Fruit fly (Drosophila melanogaster) whole organism, embryonic: ENCODE results near the gene CG6878.

Experiments
- Antp ChIP-seq: fragments of 200-800 bp; sonication (Bioruptor generic); optimal IDR thresholded peaks from 3 replicates; lab custom pipeline; 2016; ENCODE audit warnings: missing biosample characterization, missing genetic modification characterization
- Atf-2 ChIP-seq: fragments of 200-800 bp; sonication (Bioruptor generic); optimal IDR thresholded peaks from 2 replicates; lab custom pipeline; 2016; ENCODE audit warnings: missing biosample characterization, missing genetic modification characterization
- CG11398 ChIP-seq: fragments of 200-800 bp; sonication (Bioruptor generic); optimal IDR thresholded peaks from 2 replicates; lab custom pipeline; 2016; ENCODE audit warnings: missing biosample characterization, missing genetic modification characterization
- CG11504 ChIP-seq: fragments of 200-800 bp; sonication (Bioruptor generic); optimal IDR thresholded peaks from 3 replicates; lab custom pipeline; 2019; ENCODE audit warnings: missing biosample characterization, mild to moderate bottlenecking, missing genetic modification characterization, moderate library complexity
- CG11560 ChIP-seq: fragments of 200-800 bp; sonication (Bioruptor generic); IDR thresholded peaks from 3 replicates; pipeline ENCODE4 v1.3.6; 2022; ENCODE audit warnings: missing biosample characterization, missing genetic modification characterization
- CG12236 ChIP-seq: fragments of 200-800 bp; sonication (Bioruptor generic); optimal IDR thresholded peaks from 2 replicates; lab custom pipeline; 2016; ENCODE audit warnings: missing biosample characterization, missing genetic modification characterization
- CG13775 ChIP-seq: fragments of 200-800 bp; sonication (Bioruptor generic); optimal IDR thresholded peaks from 3 replicates; lab custom pipeline; 2017; ENCODE audit warnings: missing biosample characterization, mild to moderate bottlenecking, missing genetic modification characterization
- CG17361 ChIP-seq: fragments of 200-800 bp; sonication (Bioruptor generic); IDR thresholded peaks from 3 replicates; pipeline ENCODE4 v1.3.6; 2022; ENCODE audit warnings: missing biosample characterization, missing genetic modification characterization
- CG17568 ChIP-seq: fragments of 200-800 bp; sonication (Bioruptor generic); optimal IDR thresholded peaks from 2 replicates; lab custom pipeline; 2018; ENCODE audit warnings: missing biosample characterization, mild to moderate bottlenecking, missing genetic modification characterization, moderate library complexity
- CG17829 ChIP-seq: fragments of 200-800 bp; optimal IDR thresholded peaks from 2 replicates; lab custom pipeline; 2019; ENCODE audit warnings: missing biosample characterization, mild to moderate bottlenecking, missing genetic modification characterization, moderate library complexity
- CG18476 ChIP-seq: fragments of 200-800 bp; sonication (Bioruptor generic); optimal IDR thresholded peaks from 2 replicates; lab custom pipeline; 2016; ENCODE audit warnings: missing biosample characterization, mild to moderate bottlenecking, missing genetic modification characterization
- CG18619 ChIP-seq: fragments of 200-800 bp; sonication (Bioruptor generic); optimal IDR thresholded peaks from 3 replicates; lab custom pipeline; 2017; ENCODE audit warnings: missing biosample characterization, mild to moderate bottlenecking, missing genetic modification characterization
- CG3065 ChIP-seq: fragments of 200-800 bp; sonication (Bioruptor generic); optimal IDR thresholded peaks from 2 replicates; lab custom pipeline; 2016; ENCODE audit warnings: missing biosample characterization, missing genetic modification characterization
- CG32767 ChIP-seq: fragments of 200-800 bp; sonication (Bioruptor generic); IDR thresholded peaks from 2 replicates; pipeline ENCODE4 v1.3.6; 2022; ENCODE audit warnings: missing biosample characterization, missing genetic modification characterization
- CG34224 ChIP-seq: fragments of 200-800 bp; sonication (Bioruptor generic); IDR thresholded peaks from 3 replicates; pipeline ENCODE4 v1.3.6; 2022; ENCODE audit warnings: missing biosample characterization, missing genetic modification characterization; ENCODE audit not compliant: partially characterized antibody
- CG4730 ChIP-seq: fragments of 200-800 bp; sonication (Bioruptor generic); IDR thresholded peaks from 2 replicates; pipeline ENCODE4 v1.3.6; 2022; ENCODE audit warnings: missing biosample characterization, missing genetic modification characterization
- CG4820 ChIP-seq: fragments of 200-800 bp; sonication (Bioruptor generic); optimal IDR thresholded peaks from 3 replicates; lab custom pipeline; 2016; ENCODE audit warnings: missing biosample characterization, missing genetic modification characterization
- CG6175 ChIP-seq: fragments of 200-800 bp; sonication (Bioruptor generic); IDR thresholded peaks from 3 replicates; pipeline ENCODE4 v1.3.6; 2022; ENCODE audit warnings: missing biosample characterization, missing genetic modification characterization
- CG6813 ChIP-seq: fragments of 200-800 bp; sonication (Bioruptor generic); optimal IDR thresholded peaks from 2 replicates; lab custom pipeline; 2017; ENCODE audit warnings: missing biosample characterization, missing genetic modification characterization, mild to moderate bottlenecking, moderate library complexity, missing genetic modification reagents
- CG7271 ChIP-seq: fragments of 200-800 bp; sonication (Bioruptor generic); optimal IDR thresholded peaks from 2 replicates; lab custom pipeline; 2018; ENCODE audit warnings: missing biosample characterization, mild to moderate bottlenecking, missing genetic modification characterization, moderate library complexity
- Chrac-16 ChIP-seq: fragments of 200-800 bp; sonication (Bioruptor generic); optimal IDR thresholded peaks from 3 replicates; lab custom pipeline; 2016; ENCODE audit warnings: missing biosample characterization, missing genetic modification characterization
- CoRest ChIP-seq: fragments of 200-800 bp; sonication (Bioruptor generic); optimal IDR thresholded peaks from 3 replicates; lab custom pipeline; 2018; ENCODE audit warnings: missing biosample characterization, mild to moderate bottlenecking, missing genetic modification characterization, moderate library complexity
- Dip2 ChIP-seq: fragments of 200-800 bp; sonication (Bioruptor generic); IDR thresholded peaks from 2 replicates; pipeline ENCODE4 v1.3.6; 2022; ENCODE audit warnings: missing biosample characterization, missing genetic modification characterization
- Dp ChIP-seq: fragments of 200-800 bp; sonication (Bioruptor generic); optimal IDR thresholded peaks from 2 replicates; lab custom pipeline; 2018; ENCODE audit warnings: missing biosample characterization, mild to moderate bottlenecking, missing genetic modification characterization, moderate library complexity
- Dref ChIP-seq: fragments of 200-800 bp; sonication (Bioruptor generic); IDR thresholded peaks from 2 replicates; pipeline ENCODE4 v1.3.6; 2022; ENCODE audit warnings: missing biosample characterization, missing genetic modification characterization
- E2f1 ChIP-seq: fragments of 200-800 bp; sonication (Bioruptor generic); IDR thresholded peaks from 2 replicates; pipeline ENCODE4 v1.3.6; 2022; ENCODE audit warnings: missing biosample characterization, missing genetic modification characterization
- Eip74EF ChIP-seq, 2 experiments: fragments of 200-800 bp in 1 of 2; fragments of >200 bp in 1 of 2; sonication (Bioruptor generic) in 1 of 2; optimal IDR thresholded peaks; 2 replicates each; lab custom pipeline; 2017 to 2019; ENCODE audit warnings: missing biosample characterization in 2 of 2, missing genetic modification characterization in 2 of 2, mild to moderate bottlenecking in 1 of 2, moderate library complexity in 1 of 2
- Elba2 ChIP-seq: fragments of 200-800 bp; sonication (Bioruptor generic); optimal IDR thresholded peaks from 3 replicates; lab custom pipeline; 2016; ENCODE audit warnings: missing biosample characterization, missing genetic modification characterization
- Kr ChIP-seq: fragments of 200-800 bp; sonication (Bioruptor generic); optimal IDR thresholded peaks from 2 replicates; lab custom pipeline; 2017; ENCODE audit warnings: missing biosample characterization, mild to moderate bottlenecking, missing genetic modification characterization
- Lim3 ChIP-seq: fragments of 200-800 bp; sonication (Bioruptor generic); IDR thresholded peaks from 2 replicates; pipeline ENCODE4 v1.3.6; 2022; ENCODE audit warnings: missing biosample characterization, missing genetic modification characterization
- Meics ChIP-seq: fragments of 200-800 bp; sonication (Bioruptor generic); optimal IDR thresholded peaks from 2 replicates; lab custom pipeline; 2017; ENCODE audit warnings: missing biosample characterization, mild to moderate bottlenecking, missing genetic modification characterization
- NC2β ChIP-seq: fragments of 200-800 bp; sonication (Bioruptor generic); optimal IDR thresholded peaks from 2 replicates; lab custom pipeline; 2016; ENCODE audit warnings: missing biosample characterization, missing genetic modification characterization
- NK7.1 ChIP-seq: fragments of 200-800 bp; sonication (Bioruptor generic); optimal IDR thresholded peaks from 3 replicates; lab custom pipeline; 2016; ENCODE audit warnings: missing biosample characterization, missing genetic modification characterization
- Oli ChIP-seq: fragments of 200-800 bp; sonication (Bioruptor generic); optimal IDR thresholded peaks from 2 replicates; lab custom pipeline; 2018; ENCODE audit warnings: missing biosample characterization, mild to moderate bottlenecking, missing genetic modification characterization, moderate library complexity
- Xbp1 ChIP-seq: fragments of 200-800 bp; sonication (Bioruptor generic); optimal IDR thresholded peaks from 3 replicates; lab custom pipeline; 2016; ENCODE audit warnings: missing biosample characterization, mild to moderate bottlenecking, missing genetic modification characterization
- ac ChIP-seq: fragments of 200-800 bp; sonication (Bioruptor generic); optimal IDR thresholded peaks from 3 replicates; lab custom pipeline; 2017; ENCODE audit warnings: missing biosample characterization, mild to moderate bottlenecking, missing genetic modification characterization
- chinmo ChIP-seq: fragments of 200-800 bp; sonication (Bioruptor generic); IDR thresholded peaks from 4 replicates; pipeline ENCODE4 v1.3.6; 2022; ENCODE audit warnings: missing biosample characterization, missing genetic modification characterization; ENCODE audit not compliant: partially characterized antibody
- corto ChIP-seq: fragments of 200-800 bp; sonication (Bioruptor generic); optimal IDR thresholded peaks from 2 replicates; lab custom pipeline; 2016; ENCODE audit warnings: missing biosample characterization, mild to moderate bottlenecking, missing genetic modification characterization, moderate library complexity
- croc ChIP-seq: fragments of 200-800 bp; sonication (Bioruptor generic); conservative IDR thresholded peaks from 3 replicates; pipeline ENCODE4 v1.3.6; 2022; ENCODE audit warnings: missing biosample characterization, missing genetic modification characterization
- crp ChIP-seq, 2 experiments: fragments of 200-800 bp; sonication (Bioruptor generic); optimal IDR thresholded peaks; 2 replicates in 1 of 2; 3 replicates in 1 of 2; lab custom pipeline; 2017; ENCODE audit warnings: missing biosample characterization in 2 of 2, missing genetic modification characterization in 2 of 2, mild to moderate bottlenecking in 1 of 2, moderate library complexity in 1 of 2
- fd64A ChIP-seq: fragments of 200-800 bp; sonication (Bioruptor generic); optimal IDR thresholded peaks from 3 replicates; lab custom pipeline; 2018; ENCODE audit warnings: missing biosample characterization, mild to moderate bottlenecking, missing genetic modification characterization
- gt ChIP-seq: fragments of 200-800 bp; sonication (Bioruptor generic); IDR thresholded peaks from 2 replicates; pipeline ENCODE4 v1.3.6; 2022; ENCODE audit warnings: missing biosample characterization, missing genetic modification characterization
- hkb ChIP-seq, 2 experiments: fragments of 200-800 bp in 1 of 2; fragments of >200 bp in 1 of 2; sonication (Bioruptor generic) in 1 of 2; IDR thresholded peaks in 1 of 2; optimal IDR thresholded peaks in 1 of 2; 2 replicates each; pipeline versions ENCODE4 v1.3.6 to Lab custom; 2017 to 2022; ENCODE audit warnings: missing biosample characterization in 1 of 2, missing genetic modification characterization in 1 of 2
- inv ChIP-seq: fragments of 200-800 bp; sonication (Bioruptor generic); IDR thresholded peaks from 2 replicates; pipeline ENCODE4 v1.3.6; 2022; ENCODE audit warnings: missing biosample characterization, missing genetic modification characterization; ENCODE audit not compliant: partially characterized antibody
- jigr1 ChIP-seq: fragments of 200-800 bp; sonication (Bioruptor generic); IDR thresholded peaks from 3 replicates; pipeline ENCODE4 v1.3.6; 2022; ENCODE audit warnings: missing biosample characterization, missing genetic modification characterization
- oc ChIP-seq: fragments of 200-800 bp; sonication (Bioruptor generic); optimal IDR thresholded peaks from 2 replicates; lab custom pipeline; 2018; ENCODE audit warnings: missing biosample characterization, mild to moderate bottlenecking, missing genetic modification characterization, moderate library complexity
- sim ChIP-seq: fragments of 200-800 bp; sonication (Bioruptor generic); IDR thresholded peaks from 2 replicates; pipeline ENCODE4 v1.3.6; 2022; ENCODE audit warnings: missing biosample characterization, missing genetic modification characterization
- tin ChIP-seq: fragments of 200-800 bp; sonication (Bioruptor generic); optimal IDR thresholded peaks from 3 replicates; lab custom pipeline; 2016; ENCODE audit warnings: missing biosample characterization, missing genetic modification characterization
- toy ChIP-seq: fragments of 200-800 bp; sonication (Bioruptor generic); IDR thresholded peaks from 2 replicates; pipeline ENCODE4 v1.3.6; 2022; ENCODE audit warnings: missing biosample characterization, missing genetic modification characterization

CG6878 gene

DNA sequence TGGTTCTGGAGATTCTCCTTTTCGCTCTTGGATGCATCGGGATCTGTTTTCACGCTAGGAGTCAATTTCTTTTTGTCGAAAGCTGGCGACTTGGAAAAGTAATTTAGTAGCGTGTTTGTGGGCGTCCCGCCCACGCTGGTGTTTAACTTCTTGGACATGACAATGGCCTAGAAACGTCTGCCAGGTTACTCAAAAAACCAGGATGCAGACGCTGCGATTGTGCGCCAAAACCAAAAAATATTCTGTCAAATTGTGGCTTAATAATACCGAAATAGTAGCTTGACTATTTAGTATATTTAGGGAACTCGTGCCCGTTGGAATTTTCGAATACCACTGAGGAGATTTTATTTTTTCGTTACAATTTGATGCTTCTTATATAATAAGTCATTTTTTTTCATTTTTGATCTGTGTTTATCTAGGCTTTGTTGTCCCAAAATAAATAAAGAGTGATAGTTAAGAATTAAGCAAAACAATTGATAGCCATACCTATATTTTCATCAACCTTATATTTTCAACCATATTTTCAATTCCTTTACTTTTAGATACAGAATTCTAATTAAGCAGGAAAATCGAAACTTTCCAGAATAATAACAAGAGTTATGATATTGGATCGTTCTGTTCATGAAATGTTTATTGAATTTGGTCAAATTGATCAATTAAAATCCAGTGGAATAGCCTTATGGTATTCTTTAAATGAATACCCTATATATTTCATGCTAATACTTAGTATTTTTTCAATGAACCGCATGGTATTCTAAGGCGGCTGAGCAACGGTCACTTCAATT lies 3.1 kb upstream of the CG6878 start, which contains the start of the genes Msh6 and Prp31 (continued):
- peak; percentile 32 for TF ChIP-seq CG18476 (GFP tag; lab: Kevin White, UChicago)
- no peak for TF ChIP-seq CG11398 (GFP tag; lab: Kevin White, UChicago)
- TF ChIP-seq gt (GFP tag; lab: Robert Waterston, UW) = no peak
- TF ChIP-seq CG17361 (GFP tag; lab: Robert Waterston, UW) = peak; percentile 82
- no peak for TF ChIP-seq Lim3 (GFP tag; lab: Robert Waterston, UW)
- TF ChIP-seq CG12236 (GFP tag; lab: Kevin White, UChicago) = peak; percentile 46
- TF ChIP-seq CG6175 (GFP tag; lab: Robert Waterston, UW) = no peak
- no peak for TF ChIP-seq CG17568 (GFP tag; lab: Kevin White, UChicago)
- no peak for TF ChIP-seq NK7.1 (GFP tag; lab: Kevin White, UChicago)
- TF ChIP-seq ac (GFP tag; lab: Kevin White, UChicago) = no peak
- no peak for TF ChIP-seq CG11560
- TF ChIP-seq corto (GFP tag; lab: Kevin White, UChicago) = no peak
- no peak for TF ChIP-seq Dip2 (GFP tag; lab: Robert Waterston, UW)
- peak; percentile 29 for TF ChIP-seq Antp (GFP tag; lab: Kevin White, UChicago)
- TF ChIP-seq CG6813 (GFP tag; lab: Kevin White, UChicago) = no peak
- no peak for TF ChIP-seq hkb (optimal IDR thresholded peaks at IDR 0.05; lab: Kevin White, UChicago)
- TF ChIP-seq hkb (GFP tag; IDR thresholded peaks at IDR 0.05; lab: Robert Waterston, UW) = no peak
- peak; percentile 51 for TF ChIP-seq Dp (GFP tag; lab: Kevin White, UChicago)
- peak; percentile 80 for TF ChIP-seq Xbp1
- TF ChIP-seq CG17829 (tag; lab: Kevin White, UChicago) = peak; percentile 63
- TF ChIP-seq Kr = no peak
- TF ChIP-seq CG13775 (GFP tag; lab: Kevin White, UChicago) = peak; percentile 82
- no peak for TF ChIP-seq CG32767
- no peak; the same call in 2 of the 3 replicates for TF ChIP-seq jigr1 (GFP tag; lab: Robert Waterston, UW)
- peak; percentile 64 for TF ChIP-seq NC2β (GFP tag; lab: Kevin White, UChicago)
- peak; percentile 32 for TF ChIP-seq Elba2 (GFP tag; lab: Kevin White, UChicago)
- TF ChIP-seq CG4730 (GFP tag; lab: Robert Waterston, UW) = no peak
- TF ChIP-seq crp (GFP tag; optimal IDR thresholded peaks at IDR 0.05; lab: Kevin White, UChicago) = peak in 1 of 2 experiments; percentile 28
- no peak for TF ChIP-seq chinmo (GFP tag; lab: Robert Waterston, UW)
- TF ChIP-seq Meics (GFP tag; lab: Kevin White, UChicago) = peak; percentile 91
- TF ChIP-seq Oli = peak; percentile 78
- TF ChIP-seq sim (GFP tag; lab: Robert Waterston, UW) = no peak
- peak; percentile 79 for TF ChIP-seq Chrac-16
- no peak for TF ChIP-seq fd64A (GFP tag; lab: Kevin White, UChicago)
- peak; percentile 60 for TF ChIP-seq croc (GFP tag; lab: Robert Waterston, UW)
- TF ChIP-seq Eip74EF (GFP tag; optimal IDR thresholded peaks at IDR 0.05; lab: Kevin White, UChicago) = no peak
- TF ChIP-seq Atf-2 (GFP tag; lab: Kevin White, UChicago) = peak; percentile 70
- TF ChIP-seq CG3065 = no peak
- TF ChIP-seq oc (tag; lab: Kevin White, UChicago) = no peak
- peak; percentile 29; the same call in 1 of the 2 replicates for TF ChIP-seq E2f1
- TF ChIP-seq CG34224 = no peak
- peak; percentile 70 for TF ChIP-seq CG4820
- peak; percentile 70 for TF ChIP-seq tin
- TF ChIP-seq inv = no peak
- TF ChIP-seq Dref (GFP tag; lab: Robert Waterston, UW) = no peak
- no peak for TF ChIP-seq CG7271
- TF ChIP-seq CG11504 (tag; lab: Kevin White, UChicago) = no peak
- peak; percentile 70 for TF ChIP-seq CG18619 (GFP tag; lab: Kevin White, UChicago)
- peak; percentile 92 for TF ChIP-seq CoRest (tag; lab: Kevin White, UChicago)
- TF ChIP-seq toy (GFP tag; lab: Robert Waterston, UW) = no peak
